Fruit fly (Drosophila melanogaster) whole organism, embryonic: ENCODE measurements around the gene Pfdn2.

Experiments used
- Adf1 ChIP-seq: fragments of 200-800 bp; sonication (Bioruptor generic); IDR thresholded peaks from 2 replicates; pipeline ENCODE4 v1.3.6; 2022; ENCODE audit warnings: missing biosample characterization, missing genetic modification characterization
- Antp ChIP-seq: fragments of 200-800 bp; sonication (Bioruptor generic); optimal IDR thresholded peaks from 3 replicates; lab custom pipeline; 2016; ENCODE audit warnings: missing biosample characterization, missing genetic modification characterization
- Atf3 ChIP-seq: fragments of 200-800 bp; sonication (Bioruptor generic); optimal IDR thresholded peaks from 3 replicates; lab custom pipeline; 2016; ENCODE audit warnings: missing biosample characterization, missing genetic modification characterization
- BEAF-32 ChIP-seq: fragments of 200-800 bp; sonication (Bioruptor generic); optimal IDR thresholded peaks from 3 replicates; lab custom pipeline; 2017; ENCODE audit warnings: missing biosample characterization, missing genetic modification characterization, mild to moderate bottlenecking, moderate library complexity, missing genetic modification reagents
- CG11247 ChIP-seq: fragments of 200-800 bp; sonication (Bioruptor generic); IDR thresholded peaks from 2 replicates; pipeline ENCODE4 v1.3.6; 2022; ENCODE audit warnings: missing biosample characterization, missing genetic modification characterization
- CG11398 ChIP-seq: fragments of 200-800 bp; sonication (Bioruptor generic); optimal IDR thresholded peaks from 2 replicates; lab custom pipeline; 2016; ENCODE audit warnings: missing biosample characterization, missing genetic modification characterization
- CG11560 ChIP-seq: fragments of 200-800 bp; sonication (Bioruptor generic); IDR thresholded peaks from 3 replicates; pipeline ENCODE4 v1.3.6; 2022; ENCODE audit warnings: missing biosample characterization, missing genetic modification characterization
- CG12299 ChIP-seq: fragments of 200-800 bp; sonication (Bioruptor generic); optimal IDR thresholded peaks from 2 replicates; lab custom pipeline; 2018; ENCODE audit warnings: missing biosample characterization, mild to moderate bottlenecking, missing genetic modification characterization
- CG12769 ChIP-seq: fragments of 200-800 bp; sonication (Bioruptor generic); optimal IDR thresholded peaks from 2 replicates; lab custom pipeline; 2019; ENCODE audit warnings: missing biosample characterization, mild to moderate bottlenecking, missing genetic modification characterization, moderate library complexity
- CG13287 ChIP-seq: fragments of 200-800 bp; sonication (Bioruptor generic); IDR thresholded peaks from 2 replicates; pipeline ENCODE4 v1.3.6; 2022; ENCODE audit warnings: missing biosample characterization, missing genetic modification characterization; ENCODE audit not compliant: partially characterized antibody
- CG13424 ChIP-seq: fragments of 200-800 bp; sonication (Bioruptor generic); optimal IDR thresholded peaks from 2 replicates; lab custom pipeline; 2019; ENCODE audit warnings: missing biosample characterization, mild to moderate bottlenecking, missing genetic modification characterization, moderate library complexity
- CG13775 ChIP-seq: fragments of 200-800 bp; sonication (Bioruptor generic); optimal IDR thresholded peaks from 3 replicates; lab custom pipeline; 2017; ENCODE audit warnings: missing biosample characterization, mild to moderate bottlenecking, missing genetic modification characterization
- CG1602 ChIP-seq: fragments of 200-800 bp; sonication (Bioruptor generic); optimal IDR thresholded peaks from 3 replicates; lab custom pipeline; 2016; ENCODE audit warnings: missing biosample characterization, missing genetic modification characterization
- CG17361 ChIP-seq: fragments of 200-800 bp; sonication (Bioruptor generic); IDR thresholded peaks from 3 replicates; pipeline ENCODE4 v1.3.6; 2022; ENCODE audit warnings: missing biosample characterization, missing genetic modification characterization
- CG4328 ChIP-seq: fragments of 200-800 bp; sonication (Bioruptor generic); optimal IDR thresholded peaks from 3 replicates; lab custom pipeline; 2017; ENCODE audit warnings: missing biosample characterization, missing genetic modification reagents, missing genetic modification characterization
- CG4617 ChIP-seq: fragments of 200-800 bp; sonication (Bioruptor generic); optimal IDR thresholded peaks from 3 replicates; lab custom pipeline; 2016; ENCODE audit warnings: missing biosample characterization, missing genetic modification characterization, borderline replicate concordance
- CG6765 ChIP-seq: fragments of 200-800 bp; sonication (Bioruptor generic); optimal IDR thresholded peaks from 3 replicates; lab custom pipeline; 2017; ENCODE audit warnings: missing biosample characterization, mild to moderate bottlenecking, missing genetic modification characterization
- CG9817 ChIP-seq: fragments of 200-800 bp; sonication (Bioruptor generic); optimal IDR thresholded peaks from 2 replicates; lab custom pipeline; 2018; ENCODE audit warnings: missing biosample characterization, mild to moderate bottlenecking, missing genetic modification characterization, moderate library complexity
- CG9876 ChIP-seq: fragments of 200-800 bp; sonication (Bioruptor generic); optimal IDR thresholded peaks from 2 replicates; lab custom pipeline; 2016; ENCODE audit warnings: missing biosample characterization, missing genetic modification characterization
- CG9932 ChIP-seq: fragments of 200-800 bp; sonication (Bioruptor generic); IDR thresholded peaks from 2 replicates; pipeline ENCODE4 v1.3.6; 2022; ENCODE audit warnings: missing biosample characterization, missing genetic modification characterization
- CHES-1-like ChIP-seq: fragments of 200-800 bp; sonication (Bioruptor generic); optimal IDR thresholded peaks from 2 replicates; lab custom pipeline; 2016; ENCODE audit warnings: missing biosample characterization, missing genetic modification characterization
- Dfd ChIP-seq, 2 experiments: fragments of >200 bp; optimal IDR thresholded peaks; 2 replicates each; lab custom pipeline; 2017; ENCODE audit warnings: missing biosample characterization in 2 of 2, missing genetic modification characterization in 2 of 2
- Drgx ChIP-seq: fragments of 200-800 bp; sonication (Bioruptor generic); IDR thresholded peaks from 2 replicates; pipeline ENCODE4 v1.3.6; 2022; ENCODE audit warnings: missing biosample characterization, missing genetic modification characterization
- Elba2 ChIP-seq: fragments of 200-800 bp; sonication (Bioruptor generic); optimal IDR thresholded peaks from 3 replicates; lab custom pipeline; 2016; ENCODE audit warnings: missing biosample characterization, missing genetic modification characterization
- HHEX ChIP-seq: fragments of 200-800 bp; sonication (Bioruptor generic); optimal IDR thresholded peaks from 3 replicates; lab custom pipeline; 2017; ENCODE audit warnings: missing biosample characterization, mild to moderate bottlenecking, missing genetic modification characterization, missing genetic modification reagents
- HLHmδ ChIP-seq: fragments of 200-800 bp; sonication (Bioruptor generic); optimal IDR thresholded peaks from 2 replicates; lab custom pipeline; 2018; ENCODE audit warnings: missing biosample characterization, mild to moderate bottlenecking, missing genetic modification characterization, moderate library complexity
- Hr78 ChIP-seq, 2 experiments: fragments of 200-800 bp in 1 of 2; fragments of >200 bp in 1 of 2; sonication (Bioruptor generic) in 1 of 2; optimal IDR thresholded peaks; 2 replicates each; lab custom pipeline; 2017 to 2019; ENCODE audit warnings: missing biosample characterization in 2 of 2, missing genetic modification characterization in 2 of 2, mild to moderate bottlenecking in 1 of 2, moderate library complexity in 1 of 2
- Mad ChIP-seq: fragments of 200-800 bp; sonication (Bioruptor generic); optimal IDR thresholded peaks from 2 replicates; lab custom pipeline; 2016; ENCODE audit warnings: missing biosample characterization, missing genetic modification characterization
- Mes4 ChIP-seq: fragments of 200-800 bp; sonication (Bioruptor generic); optimal IDR thresholded peaks from 2 replicates; lab custom pipeline; 2016; ENCODE audit warnings: missing biosample characterization, missing genetic modification characterization
- NK7.1 ChIP-seq: fragments of 200-800 bp; sonication (Bioruptor generic); optimal IDR thresholded peaks from 3 replicates; lab custom pipeline; 2016; ENCODE audit warnings: missing biosample characterization, missing genetic modification characterization
- Nf-YC ChIP-seq: fragments of 200-800 bp; optimal IDR thresholded peaks from 3 replicates; lab custom pipeline; 2019; ENCODE audit warnings: missing biosample characterization, mild to moderate bottlenecking, missing genetic modification characterization, moderate library complexity
- Sry-β ChIP-seq: fragments of 200-800 bp; sonication (Bioruptor generic); optimal IDR thresholded peaks from 2 replicates; lab custom pipeline; 2018; ENCODE audit warnings: missing biosample characterization, mild to moderate bottlenecking, missing genetic modification characterization, moderate library complexity
- al ChIP-seq: fragments of 200-800 bp; sonication (Bioruptor generic); IDR thresholded peaks from 2 replicates; pipeline ENCODE4 v1.3.6; 2022; ENCODE audit warnings: missing biosample characterization, missing genetic modification characterization
- cato ChIP-seq: fragments of 200-800 bp; sonication (Bioruptor generic); optimal IDR thresholded peaks from 2 replicates; lab custom pipeline; 2016; ENCODE audit warnings: missing biosample characterization, missing genetic modification characterization, borderline replicate concordance
- caup ChIP-seq: fragments of 200-800 bp; sonication (Bioruptor generic); optimal IDR thresholded peaks from 3 replicates; lab custom pipeline; 2017; ENCODE audit warnings: missing biosample characterization, mild to moderate bottlenecking, missing genetic modification characterization, moderate library complexity; ENCODE audit not compliant: severe bottlenecking
- chn ChIP-seq: fragments of 200-800 bp; sonication (Bioruptor generic); optimal IDR thresholded peaks from 2 replicates; lab custom pipeline; 2016; ENCODE audit warnings: missing biosample characterization, missing genetic modification characterization
- crp ChIP-seq, 2 experiments: fragments of 200-800 bp; sonication (Bioruptor generic); optimal IDR thresholded peaks; 2 replicates in 1 of 2; 3 replicates in 1 of 2; lab custom pipeline; 2017; ENCODE audit warnings: missing biosample characterization in 2 of 2, missing genetic modification characterization in 2 of 2, mild to moderate bottlenecking in 1 of 2, moderate library complexity in 1 of 2
- fd102C ChIP-seq: fragments of 200-800 bp; sonication (Bioruptor generic); optimal IDR thresholded peaks from 2 replicates; lab custom pipeline; 2018; ENCODE audit warnings: missing biosample characterization, mild to moderate bottlenecking, missing genetic modification characterization, moderate library complexity
- fd96Cb ChIP-seq: fragments of 200-800 bp; sonication (Bioruptor generic); optimal IDR thresholded peaks from 2 replicates; lab custom pipeline; 2018; ENCODE audit warnings: missing biosample characterization, mild to moderate bottlenecking, missing genetic modification characterization, moderate library complexity
- jumu ChIP-seq: fragments of 200-800 bp; sonication (Bioruptor generic); optimal IDR thresholded peaks from 3 replicates; lab custom pipeline; 2016; ENCODE audit warnings: missing biosample characterization, missing genetic modification characterization
- kni ChIP-seq: fragments of 200-800 bp; sonication (Bioruptor generic); optimal IDR thresholded peaks from 3 replicates; lab custom pipeline; 2017; ENCODE audit warnings: mild to moderate bottlenecking, missing biosample characterization, missing genetic modification reagents, missing genetic modification characterization
- phol ChIP-seq: fragments of 200-800 bp; sonication (Bioruptor generic); optimal IDR thresholded peaks from 3 replicates; lab custom pipeline; 2018; ENCODE audit warnings: missing biosample characterization, mild to moderate bottlenecking, missing genetic modification characterization, moderate library complexity
- pros ChIP-seq: fragments of 200-800 bp; sonication (Bioruptor generic); optimal IDR thresholded peaks from 3 replicates; lab custom pipeline; 2019; ENCODE audit warnings: missing biosample characterization, mild to moderate bottlenecking, missing genetic modification characterization, moderate library complexity
- rib ChIP-seq: fragments of 200-800 bp; sonication (Bioruptor generic); IDR thresholded peaks from 2 replicates; pipeline ENCODE4 v1.3.6; 2022; ENCODE audit warnings: missing biosample characterization, missing genetic modification characterization
- sd ChIP-seq: fragments of 200-800 bp; sonication (Bioruptor generic); optimal IDR thresholded peaks from 3 replicates; lab custom pipeline; 2018; ENCODE audit warnings: missing biosample characterization, mild to moderate bottlenecking, missing genetic modification characterization, moderate library complexity
- shn ChIP-seq: fragments of 200-800 bp; sonication (Bioruptor generic); optimal IDR thresholded peaks from 3 replicates; lab custom pipeline; 2016; ENCODE audit warnings: missing biosample characterization, missing genetic modification characterization
- sna ChIP-seq: fragments of 200-800 bp; sonication (Bioruptor generic); IDR thresholded peaks from 2 replicates; pipeline ENCODE4 v1.3.6; 2022; ENCODE audit warnings: missing biosample characterization, missing genetic modification characterization; ENCODE audit not compliant: partially characterized antibody
- stc ChIP-seq: fragments of 200-800 bp; sonication (Bioruptor generic); IDR thresholded peaks from 2 replicates; pipeline ENCODE4 v1.3.6; 2022; ENCODE audit warnings: missing biosample characterization, missing genetic modification characterization
- tgo ChIP-seq: fragments of 200-800 bp; sonication (Bioruptor generic); IDR thresholded peaks from 3 replicates; pipeline ENCODE4 v1.3.6; 2022; ENCODE audit warnings: missing biosample characterization, missing genetic modification characterization
- zfh1 ChIP-seq: fragments of 200-800 bp; sonication (Bioruptor generic); IDR thresholded peaks from 3 replicates; pipeline ENCODE4 v1.3.6; 2022; ENCODE audit warnings: missing biosample characterization, missing genetic modification characterization

Gene Pfdn2

dm6 chr3L:11064689-11065088 lies 9.5 kb downstream of the Pfdn2 start, which contains the start of the genes CG32075, CG45101 and SuUR (continued):
- peak; percentile 86 for TF ChIP-seq caup (GFP tag; lab: Kevin White, UChicago)
- peak; percentile 88 for TF ChIP-seq al (GFP tag; lab: Robert Waterston, UW)
- peak; percentile 49 for TF ChIP-seq CG13287 (GFP tag; lab: Robert Waterston, UW)
- TF ChIP-seq HLHmδ (GFP tag; lab: Kevin White, UChicago): no peak
- peak; percentile 93 for TF ChIP-seq CG13775 (GFP tag; lab: Kevin White, UChicago)
- TF ChIP-seq CG12769 (tag; lab: Kevin White, UChicago): peak; percentile 81
- TF ChIP-seq Adf1: peak; percentile 66
- TF ChIP-seq CG11247: peak; percentile 84
- TF ChIP-seq shn (GFP tag; lab: Kevin White, UChicago): peak; percentile 92
- peak; percentile 9 for TF ChIP-seq CG6765
- peak; percentile 97 to 99 for TF ChIP-seq crp (GFP tag; optimal IDR thresholded peaks at IDR 0.05; lab: Kevin White, UChicago)
- TF ChIP-seq phol: peak; percentile 90
- peak; percentile 88 for TF ChIP-seq jumu (GFP tag; lab: Kevin White, UChicago)
- TF ChIP-seq CG1602: peak; percentile 92
- TF ChIP-seq fd102C: peak; percentile 36
- no peak for TF ChIP-seq sna (GFP tag; lab: Robert Waterston, UW)
- TF ChIP-seq CG17361 (GFP tag; lab: Robert Waterston, UW): peak; percentile 87
- peak; percentile 94 for TF ChIP-seq CG9932 (GFP tag; lab: Robert Waterston, UW)
- peak; percentile 85 for TF ChIP-seq stc (GFP tag; lab: Robert Waterston, UW)
- peak; percentile 85 for TF ChIP-seq CG9876 (GFP tag; lab: Kevin White, UChicago)
- TF ChIP-seq chn (GFP tag; lab: Kevin White, UChicago): peak; percentile 92
- no peak for TF ChIP-seq pros (GFP tag; lab: Kevin White, UChicago)
- TF ChIP-seq rib (GFP tag; lab: Robert Waterston, UW): peak; percentile 74
- peak; percentile 81 for TF ChIP-seq Elba2 (GFP tag; lab: Kevin White, UChicago)
- peak; percentile 84 for TF ChIP-seq Antp (GFP tag; lab: Kevin White, UChicago)
- TF ChIP-seq fd96Cb (tag; lab: Kevin White, UChicago): peak; percentile 83
- peak; percentile 94 for TF ChIP-seq tgo (GFP tag; lab: Robert Waterston, UW)
- TF ChIP-seq Mad (GFP tag; lab: Kevin White, UChicago): peak; percentile 90
- peak; percentile 90 for TF ChIP-seq CG13424
- no peak for TF ChIP-seq kni (GFP tag; lab: Kevin White, UChicago)
- peak; percentile 74 for TF ChIP-seq CG4328
- TF ChIP-seq Sry-β: peak; percentile 96
- TF ChIP-seq Drgx (GFP tag; lab: Robert Waterston, UW): peak; percentile 82
- peak; percentile 46 for TF ChIP-seq CG11398 (GFP tag; lab: Kevin White, UChicago)
- TF ChIP-seq CG9817 (tag; lab: Kevin White, UChicago): peak; percentile 88
- TF ChIP-seq sd (tag; lab: Kevin White, UChicago): peak; percentile 87
- peak; percentile 61; the same call in 1 of the 3 replicates for TF ChIP-seq CG11560
- no peak for TF ChIP-seq Hr78 (GFP tag; optimal IDR thresholded peaks at IDR 0.05; lab: Kevin White, UChicago)
- peak; percentile 92 for TF ChIP-seq CHES-1-like (GFP tag; lab: Kevin White, UChicago)
- peak; percentile 89 for TF ChIP-seq Atf3 (GFP tag; lab: Kevin White, UChicago)
- TF ChIP-seq CG12299 (tag; lab: Kevin White, UChicago): peak; percentile 61
- TF ChIP-seq Mes4 (GFP tag; lab: Kevin White, UChicago): peak; percentile 75
- peak; percentile 82 for TF ChIP-seq HHEX (GFP tag; lab: Kevin White, UChicago)
- TF ChIP-seq BEAF-32 (GFP tag; lab: Kevin White, UChicago): peak; percentile 39
- TF ChIP-seq zfh1: peak; percentile 92
- peak; percentile 96 for TF ChIP-seq CG4617 (GFP tag; lab: Kevin White, UChicago)
- peak; percentile 78 for TF ChIP-seq Nf-YC (tag; lab: Kevin White, UChicago)
- TF ChIP-seq Dfd (GFP tag; optimal IDR thresholded peaks at IDR 0.05; lab: Kevin White, UChicago): no peak
- peak; percentile 85 for TF ChIP-seq cato
- TF ChIP-seq NK7.1 (GFP tag; lab: Kevin White, UChicago): peak; percentile 70
